Fruit fly (Drosophila melanogaster): ENCODE data around the gene Gr22f.

Gr22f gene

dm6 chr2L:1727162-1727825, 29.0 kb downstream of the Gr22f start (continued):
- TF ChIP-seq nom (GFP tag; optimal IDR thresholded peaks at IDR 0.05) (peak; percentile 96), bowl (GFP tag; IDR thresholded peaks at IDR 0.05) (no peak), sd (tag; optimal IDR thresholded peaks at IDR 0.05) (no peak), CG17361 (GFP tag; IDR thresholded peaks at IDR 0.05) (peak; percentile 94; the same call in 1 of the 3 replicates), ssp (GFP tag; IDR thresholded peaks at IDR 0.05) (no peak), B-H2 (GFP tag; optimal IDR thresholded peaks at IDR 0.05) (no peak), Rfx (GFP tag; IDR thresholded peaks at IDR 0.05) (no peak), Hr51 (GFP tag; optimal IDR thresholded peaks at IDR 0.05) (no peak), CG8290 (GFP tag; optimal IDR thresholded peaks at IDR 0.05) (peak; percentile 81), CG8290 (tag; optimal IDR thresholded peaks at IDR 0.05) (no peak), CG16815 (GFP tag; optimal IDR thresholded peaks at IDR 0.05) (no peak), CG17829 (tag; optimal IDR thresholded peaks at IDR 0.05) (peak; percentile 95), hth (optimal IDR thresholded peaks at IDR 0.05) (no peak), HLH4C (GFP tag; IDR thresholded peaks at IDR 0.05; ENCODE audit: partially characterized antibody) (no peak), CG10274 (GFP tag; optimal IDR thresholded peaks at IDR 0.05) (no peak), sim (GFP tag; IDR thresholded peaks at IDR 0.05) (no peak), CG3995 (GFP tag; optimal IDR thresholded peaks at IDR 0.05) (peak; percentile 70), pfk (GFP tag; optimal IDR thresholded peaks at IDR 0.05) (peak; percentile 76), Mrtf (GFP tag; IDR thresholded peaks at IDR 0.05) (no peak), Hr3 (GFP tag; optimal IDR thresholded peaks at IDR 0.05) (no peak), Rx (GFP tag; IDR thresholded peaks at IDR 0.05) (no peak), Hmr (GFP tag; optimal IDR thresholded peaks at IDR 0.05) (no peak), Ssrp (tag; optimal IDR thresholded peaks at IDR 0.05) (no peak), hkb (optimal IDR thresholded peaks at IDR 0.05) (peak; percentile 5), hkb (GFP tag; IDR thresholded peaks at IDR 0.05) (no peak), br (optimal IDR thresholded peaks at IDR 0.05) (no peak), CG10431 (GFP tag; optimal IDR thresholded peaks at IDR 0.05) (no peak), CG10979 (tag; optimal IDR thresholded peaks at IDR 0.05) (no peak), CG12659 (GFP tag; optimal IDR thresholded peaks at IDR 0.05) (no peak), Awh (GFP tag; IDR thresholded peaks at IDR 0.05) (no peak), ATbp (GFP tag; optimal IDR thresholded peaks at IDR 0.05) (no peak), CG13424 (tag; optimal IDR thresholded peaks at IDR 0.05) (no peak), bsh (GFP tag; optimal IDR thresholded peaks at IDR 0.05) (no peak)

DNA sequence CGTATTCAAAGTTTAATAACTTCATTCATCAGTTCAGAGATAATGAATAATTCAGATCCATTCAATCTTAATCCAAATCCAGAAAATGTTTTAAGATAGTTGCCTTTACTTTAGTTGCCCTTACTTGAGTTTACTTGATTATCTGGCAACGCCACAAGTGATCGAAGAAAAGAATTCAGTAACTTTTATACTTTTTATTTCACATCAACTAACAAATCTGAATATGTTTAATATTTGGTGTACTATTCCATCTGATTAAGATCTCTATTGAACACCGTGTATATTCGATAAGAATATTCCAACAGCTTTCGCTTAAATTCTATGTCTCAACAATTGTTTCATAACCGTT, 31.7 kb downstream of the Gr22f start:
- TF ChIP-seq CG3847 (GFP tag; IDR thresholded peaks at IDR 0.05): no peak
- TF ChIP-seq lbe (GFP tag; optimal IDR thresholded peaks at IDR 0.05): peak; percentile 29
- no peak for TF ChIP-seq Nf-YA (GFP tag; IDR thresholded peaks at IDR 0.05)
- no peak for TF ChIP-seq ERR (GFP tag; optimal IDR thresholded peaks at IDR 0.05)
- TF ChIP-seq knrl (GFP tag; IDR thresholded peaks at IDR 0.05; ENCODE audit: partially characterized antibody): no peak
- no peak for TF ChIP-seq eve (GFP tag; optimal IDR thresholded peaks at IDR 0.05)
- TF ChIP-seq insv (GFP tag; optimal IDR thresholded peaks at IDR 0.05): no peak
- TF ChIP-seq CG30403 (GFP tag; optimal IDR thresholded peaks at IDR 0.05): no peak
- no peak for TF ChIP-seq fd64A (GFP tag; optimal IDR thresholded peaks at IDR 0.05)
- no peak for TF ChIP-seq Lhr (GFP tag; optimal IDR thresholded peaks at IDR 0.05)
- no peak for TF ChIP-seq danr (GFP tag; IDR thresholded peaks at IDR 0.05)
- no peak for TF ChIP-seq dimm (GFP tag; IDR thresholded peaks at IDR 0.05)
- no peak for TF ChIP-seq Nf-YB (GFP tag; optimal IDR thresholded peaks at IDR 0.05)
- TF ChIP-seq tup (GFP tag; optimal IDR thresholded peaks at IDR 0.05): no peak
- no peak for TF ChIP-seq CG6854 (GFP tag; optimal IDR thresholded peaks at IDR 0.05)
- peak; percentile 6 for TF ChIP-seq BEAF-32 (GFP tag; optimal IDR thresholded peaks at IDR 0.05)
- TF ChIP-seq jigr1 (GFP tag; IDR thresholded peaks at IDR 0.05): no peak
- TF ChIP-seq Dref (GFP tag; IDR thresholded peaks at IDR 0.05): no peak
- peak; percentile 86 for TF ChIP-seq CG15601 (tag; optimal IDR thresholded peaks at IDR 0.05)
- no peak for TF ChIP-seq ttk (GFP tag; IDR thresholded peaks at IDR 0.05)
